Worm (Caenorhabditis elegans): ENCODE measurements around the gene ZK1010.4.
A peak's percentile ranks its signal among the peaks of the same experiment; 100 is the strongest.

Gene ZK1010.4

ce11 chrIII:12987418-12987817, 6.5 kb downstream of the ZK1010.4 start, which contains the start of gene ZK1010.5:
TSS of gene ZK1010.5 (minus strand) at chrIII:12987518.
- TF ChIP-seq ztf-23 (GFP tag; IDR thresholded peaks at IDR 0.05) (no peak), T22C8.4 (GFP tag; IDR thresholded peaks at IDR 0.05) (0 out of 2 replicates have a peak, but pooled peaks have one; percentile 38)

- TF ChIP-seq klf-2 (GFP tag; conservative IDR thresholded peaks at IDR 0.05) (no peak), med-1 (GFP tag; optimal IDR thresholded peaks at IDR 0.05; ENCODE audit: insufficient read depth) (no peak), ztf-23 (GFP tag; IDR thresholded peaks at IDR 0.05) (no peak), ztf-29 (GFP tag; IDR thresholded peaks at IDR 0.05) (no peak), T22C8.4 (GFP tag; IDR thresholded peaks at IDR 0.05) (no peak), tab-1 (GFP tag; IDR thresholded peaks at IDR 0.05) (no peak), ref-1 (GFP tag; conservative IDR thresholded peaks at IDR 0.05) (no peak)
Measured at ce11 chrIII:12990997-12991396, 10.1 kb downstream of the ZK1010.4 start, which contains the start of gene ZK1010.12. TSS of gene ZK1010.12 (plus strand) at chrIII:12991297.

ce11 chrIII:12993055-12993454, 12.2 kb downstream of the ZK1010.4 start:
- TF ChIP-seq ref-1 (GFP tag; conservative IDR thresholded peaks at IDR 0.05) (no peak), med-1 (GFP tag; optimal IDR thresholded peaks at IDR 0.05; ENCODE audit: insufficient read depth) (no peak), cog-1 (tag; optimal IDR thresholded peaks at IDR 0.05) (no peak), ztf-23 (GFP tag; IDR thresholded peaks at IDR 0.05) (no peak), T22C8.4 (GFP tag; IDR thresholded peaks at IDR 0.05) (no peak), flt-1 (GFP tag; IDR thresholded peaks at IDR 0.05) (no peak), klf-2 (GFP tag; conservative IDR thresholded peaks at IDR 0.05) (no peak), ztf-29 (GFP tag; IDR thresholded peaks at IDR 0.05) (no peak), tab-1 (GFP tag; IDR thresholded peaks at IDR 0.05) (no peak)

DNA sequence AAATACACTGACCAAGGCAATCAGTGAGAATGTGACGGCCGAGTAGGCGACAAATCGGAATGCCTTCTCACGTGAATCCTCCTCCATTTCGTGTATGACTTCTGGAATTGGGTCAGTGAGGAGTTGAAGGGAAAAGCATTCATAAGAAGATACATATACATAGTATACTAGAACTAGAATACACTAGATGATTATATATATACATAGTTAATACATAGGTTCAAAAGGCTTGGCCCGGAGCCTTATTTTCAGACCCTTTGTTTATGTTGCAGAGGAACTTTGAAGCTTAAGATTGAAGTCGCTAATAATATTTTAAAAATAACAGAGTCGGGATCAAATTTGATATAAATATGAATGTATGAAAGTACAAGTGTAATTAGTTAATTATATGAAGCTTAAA, 12.7 kb downstream of the ZK1010.4 start, which contains the start of gene col-97:
Gene col-97, minus strand, starts transcription at position 101 of the 400 bp plus-strand sequence.
- TF ChIP-seq ztf-23 (GFP tag; IDR thresholded peaks at IDR 0.05) (no peak), T22C8.4 (GFP tag; IDR thresholded peaks at IDR 0.05) (no peak)

DNA sequence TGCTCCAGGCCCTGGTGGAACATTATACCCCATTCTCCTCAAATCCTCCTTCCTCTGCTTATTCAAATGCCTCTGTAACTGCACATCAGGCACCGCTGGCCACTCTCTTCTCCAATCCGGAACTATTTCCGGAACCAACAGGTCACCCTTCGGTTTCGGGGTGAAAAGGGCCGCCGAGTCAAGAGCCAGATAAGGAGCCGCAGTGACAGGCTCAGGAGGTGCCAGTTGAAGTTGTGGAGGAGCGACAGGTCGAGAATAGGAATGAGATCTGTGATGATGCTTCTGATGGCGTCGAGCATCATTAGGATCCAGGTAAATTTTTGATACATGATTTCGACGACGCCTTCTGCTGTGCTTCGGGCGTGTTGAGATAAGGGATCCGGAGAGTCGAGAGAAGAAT, 17.4 kb downstream of the ZK1010.4 start:
- TF ChIP-seq klf-2 (GFP tag; conservative IDR thresholded peaks at IDR 0.05) = no peak
- no peak for TF ChIP-seq ztf-23 (GFP tag; IDR thresholded peaks at IDR 0.05)

ce11 chrIII:13000457-13000856, 19.6 kb downstream of the ZK1010.4 start, which contains the start of gene ZK1010.8:
TSS of gene ZK1010.8 (minus strand) at chrIII:13000670.
- TF ChIP-seq T22C8.4 (GFP tag; IDR thresholded peaks at IDR 0.05) (no peak), ref-1 (GFP tag; conservative IDR thresholded peaks at IDR 0.05) (no peak), klf-2 (GFP tag; conservative IDR thresholded peaks at IDR 0.05) (no peak), cog-1 (tag; optimal IDR thresholded peaks at IDR 0.05) (no peak), flt-1 (GFP tag; IDR thresholded peaks at IDR 0.05) (no peak), med-1 (GFP tag; optimal IDR thresholded peaks at IDR 0.05; ENCODE audit: insufficient read depth) (no peak), tab-1 (GFP tag; IDR thresholded peaks at IDR 0.05) (no peak), ztf-29 (GFP tag; IDR thresholded peaks at IDR 0.05) (no peak), ztf-23 (GFP tag; IDR thresholded peaks at IDR 0.05) (no peak)

DNA sequence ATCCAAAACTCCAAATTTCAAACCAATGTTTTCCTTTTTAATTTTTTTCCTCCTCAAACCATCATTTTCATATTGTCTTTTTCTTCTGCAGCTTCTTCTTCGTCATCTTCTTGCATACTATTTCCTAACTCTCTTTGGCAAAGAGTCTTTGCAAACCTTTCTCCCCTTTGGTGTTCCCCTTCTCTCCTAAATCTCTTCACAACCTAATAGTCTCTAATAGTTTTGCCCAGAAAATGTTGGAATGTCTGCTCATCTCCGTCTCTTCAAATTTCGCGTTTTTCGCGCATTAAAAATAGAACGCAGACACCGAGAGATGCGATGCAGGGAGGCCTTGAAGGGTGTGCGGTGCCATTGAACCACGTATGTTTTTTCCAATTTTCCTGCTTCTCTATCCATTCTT, 21.2 kb downstream of the ZK1010.4 start, which contains the start of gene ZK1010.10:
Gene ZK1010.10, plus strand, starts transcription at position 286 of the 400 bp plus-strand sequence.
- no peak for TF ChIP-seq tab-1 (GFP tag; IDR thresholded peaks at IDR 0.05)
- peak; percentile 51; the same call in 1 of the 2 replicates for TF ChIP-seq ztf-23 (GFP tag; IDR thresholded peaks at IDR 0.05)
- TF ChIP-seq cog-1 (tag; optimal IDR thresholded peaks at IDR 0.05) = peak; percentile 6
- TF ChIP-seq klf-2 (GFP tag; conservative IDR thresholded peaks at IDR 0.05) = no peak

- TF ChIP-seq ztf-23 (GFP tag; IDR thresholded peaks at IDR 0.05) = 0 out of 2 replicates have a peak, but pooled peaks have one; percentile 23
- TF ChIP-seq klf-2 (GFP tag; conservative IDR thresholded peaks at IDR 0.05) = no peak
- peak; percentile 68; the same call in 1 of the 2 replicates for TF ChIP-seq ztf-29 (GFP tag; IDR thresholded peaks at IDR 0.05)
Measured at ce11 chrIII:13004316-13004715, 23.4 kb downstream of the ZK1010.4 start.

DNA sequence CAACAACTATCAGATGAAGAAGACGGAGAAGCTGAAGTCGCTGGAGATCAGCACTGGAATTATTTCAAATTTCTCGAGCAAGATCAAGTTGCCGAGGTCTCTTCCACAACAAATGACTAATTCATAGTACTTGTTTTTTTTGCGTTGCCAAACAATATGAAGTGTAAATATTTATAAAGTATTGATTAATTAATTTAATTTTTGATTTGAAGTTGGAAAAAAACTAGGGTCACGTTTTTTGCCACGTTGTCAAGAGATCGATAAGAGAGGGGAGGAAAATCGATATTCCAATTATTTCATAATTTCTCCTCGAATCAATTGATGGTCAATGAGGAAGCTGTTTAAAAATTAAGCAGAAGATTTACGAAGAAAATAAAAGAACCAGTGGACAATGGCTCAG, 24.3 kb downstream of the ZK1010.4 start, which contains the start of gene snf-7:
Gene snf-7, plus strand, starts transcription at position 301 of the 400 bp plus-strand sequence.
- TF ChIP-seq flt-1 (GFP tag; IDR thresholded peaks at IDR 0.05) (no peak), T22C8.4 (GFP tag; IDR thresholded peaks at IDR 0.05) (0 out of 2 replicates have a peak, but pooled peaks have one; percentile 51)

DNA sequence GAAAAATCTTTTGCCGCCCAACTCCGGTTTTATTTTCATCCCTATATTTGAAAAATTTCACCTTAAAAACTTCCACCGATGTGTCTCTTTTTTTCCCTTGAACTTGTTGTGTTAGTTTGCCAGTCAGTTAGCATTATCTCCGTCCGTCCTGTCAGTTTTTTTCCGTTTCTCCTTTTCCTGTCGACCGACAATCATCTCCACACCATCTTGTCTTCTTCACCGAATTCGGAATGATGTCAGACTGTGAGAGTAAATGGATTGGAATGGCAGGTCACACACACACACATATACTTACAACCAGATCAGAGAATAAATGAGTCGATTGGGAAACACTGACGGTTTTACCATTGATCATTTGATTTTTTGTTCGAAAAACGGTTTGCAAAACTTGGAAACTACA, 31.1 kb downstream of the ZK1010.4 start:
- TF ChIP-seq flt-1 (GFP tag; IDR thresholded peaks at IDR 0.05) = no peak
- TF ChIP-seq klf-2 (GFP tag; conservative IDR thresholded peaks at IDR 0.05) = no peak
- no peak for TF ChIP-seq ztf-23 (GFP tag; IDR thresholded peaks at IDR 0.05)
- no peak for TF ChIP-seq tab-1 (GFP tag; IDR thresholded peaks at IDR 0.05)
- no peak for TF ChIP-seq ztf-29 (GFP tag; IDR thresholded peaks at IDR 0.05)
- TF ChIP-seq med-1 (GFP tag; optimal IDR thresholded peaks at IDR 0.05; ENCODE audit: insufficient read depth) = no peak
- TF ChIP-seq cog-1 (tag; optimal IDR thresholded peaks at IDR 0.05) = no peak
- TF ChIP-seq ref-1 (GFP tag; conservative IDR thresholded peaks at IDR 0.05) = no peak
- TF ChIP-seq T22C8.4 (GFP tag; IDR thresholded peaks at IDR 0.05) = no peak

- no peak for TF ChIP-seq med-1 (GFP tag; optimal IDR thresholded peaks at IDR 0.05; ENCODE audit: insufficient read depth)
- TF ChIP-seq T22C8.4 (GFP tag; IDR thresholded peaks at IDR 0.05) = no peak
- no peak for TF ChIP-seq flt-1 (GFP tag; IDR thresholded peaks at IDR 0.05)
- no peak for TF ChIP-seq klf-2 (GFP tag; conservative IDR thresholded peaks at IDR 0.05)
- TF ChIP-seq cog-1 (tag; optimal IDR thresholded peaks at IDR 0.05) = no peak
- no peak for TF ChIP-seq ztf-29 (GFP tag; IDR thresholded peaks at IDR 0.05)
- no peak for TF ChIP-seq tab-1 (GFP tag; IDR thresholded peaks at IDR 0.05)
- no peak for TF ChIP-seq ref-1 (GFP tag; conservative IDR thresholded peaks at IDR 0.05)
- no peak for TF ChIP-seq ztf-23 (GFP tag; IDR thresholded peaks at IDR 0.05)
Measured at ce11 chrIII:13013912-13014311, 33.0 kb downstream of the ZK1010.4 start.

Measured in whole organism, midembryonic.